Worm (Caenorhabditis elegans) whole organism, late embryonic: ENCODE results near the gene cor-1.

ENCODE experiments used
- C38D4.7 ChIP-seq: fragments of 200-800 bp; sonication (Bioruptor generic); optimal IDR thresholded peaks from 2 replicates; lab custom pipeline; 2018; ENCODE audit warnings: mild to moderate bottlenecking, missing genetic modification characterization, moderate library complexity, missing compliant biosample characterization
- F13H6.1 ChIP-seq: sonication (generic microtip); optimal IDR thresholded peaks from 2 replicates; lab custom pipeline; 2016; ENCODE audit warnings: missing genetic modification characterization, missing compliant biosample characterization
- K02D7.2 ChIP-seq: sonication (generic microtip); optimal IDR thresholded peaks from 2 replicates; lab custom pipeline; 2017; ENCODE audit warnings: mild to moderate bottlenecking, missing genetic modification characterization, missing compliant biosample characterization
- K09A11.1 ChIP-seq: sonication (generic microtip); optimal IDR thresholded peaks from 2 replicates; lab custom pipeline; 2017; ENCODE audit warnings: antibody characterized with exemption, mild to moderate bottlenecking, missing genetic modification characterization, missing compliant biosample characterization; ENCODE audit not compliant: insufficient read depth
- T23F11.4 ChIP-seq: fragments of 200-800 bp; sonication (Bioruptor generic); optimal IDR thresholded peaks from 2 replicates; lab custom pipeline; 2018; ENCODE audit warnings: mild to moderate bottlenecking, missing genetic modification characterization, missing compliant biosample characterization
- Y22D7AL.16 ChIP-seq: sonication (generic microtip); optimal IDR thresholded peaks from 2 replicates; lab custom pipeline; 2016; ENCODE audit warnings: missing genetic modification characterization, missing compliant biosample characterization
- ama-1 ChIP-seq: fragments of 150-350 bp; optimal IDR thresholded peaks from 2 replicates; lab custom pipeline; 2014
- ceh-18 ChIP-seq: sonication (generic microtip); optimal IDR thresholded peaks from 2 replicates; lab custom pipeline; 2016; ENCODE audit warnings: missing genetic modification characterization, missing compliant biosample characterization
- ceh-2 ChIP-seq: sonication (generic microtip); optimal IDR thresholded peaks from 2 replicates; lab custom pipeline; 2016; ENCODE audit warnings: missing genotype, missing genetic modification characterization, missing compliant biosample characterization
- ceh-22 ChIP-seq: sonication (generic microtip); optimal IDR thresholded peaks from 2 replicates; lab custom pipeline; 2017; ENCODE audit warnings: missing biosample characterization, missing genetic modification characterization
- ceh-30 ChIP-seq: fragments of 150-350 bp; optimal IDR thresholded peaks from 2 replicates; lab custom pipeline; 2014; ENCODE audit warnings: missing biosample characterization, missing genetic modification characterization
- ceh-31 ChIP-seq: sonication (generic microtip); optimal IDR thresholded peaks from 2 replicates; lab custom pipeline; 2016; ENCODE audit warnings: missing genetic modification characterization, missing compliant biosample characterization
- ceh-34 ChIP-seq: sonication (generic microtip); optimal IDR thresholded peaks from 2 replicates; lab custom pipeline; 2016; ENCODE audit warnings: mild to moderate bottlenecking, missing genetic modification characterization, missing compliant biosample characterization
- ceh-48 ChIP-seq: sonication (generic microtip); optimal IDR thresholded peaks from 2 replicates; lab custom pipeline; 2016; ENCODE audit warnings: missing genetic modification characterization, inconsistent platforms, missing compliant biosample characterization
- che-1 ChIP-seq: sonication (generic microtip); optimal IDR thresholded peaks from 2 replicates; lab custom pipeline; 2016; ENCODE audit warnings: mild to moderate bottlenecking, missing genetic modification characterization, missing compliant biosample characterization
- dmd-4 ChIP-seq: sonication (generic microtip); optimal IDR thresholded peaks from 2 replicates; lab custom pipeline; 2016; ENCODE audit warnings: borderline replicate concordance, missing genetic modification characterization, missing compliant biosample characterization
- gmeb-2 ChIP-seq: sonication (generic microtip); optimal IDR thresholded peaks from 2 replicates; lab custom pipeline; 2016; ENCODE audit warnings: missing genetic modification characterization, inconsistent platforms, missing compliant biosample characterization
- hlh-13 ChIP-seq: fragments of 200-800 bp; sonication (Bioruptor generic); optimal IDR thresholded peaks from 2 replicates; lab custom pipeline; 2018; ENCODE audit warnings: mild to moderate bottlenecking, missing genetic modification characterization, missing compliant biosample characterization
- hlh-15 ChIP-seq: sonication (generic microtip); optimal IDR thresholded peaks from 2 replicates; lab custom pipeline; 2016; ENCODE audit warnings: missing genetic modification characterization, missing compliant biosample characterization
- hlh-30 ChIP-seq: sonication (generic microtip); optimal IDR thresholded peaks from 2 replicates; lab custom pipeline; 2017; ENCODE audit warnings: antibody characterized with exemption, missing genetic modification characterization, missing compliant biosample characterization; ENCODE audit not compliant: insufficient read depth
- hlh-6 ChIP-seq: sonication (generic microtip); optimal IDR thresholded peaks from 2 replicates; lab custom pipeline; 2016; ENCODE audit warnings: missing genotype, missing genetic modification characterization, missing compliant biosample characterization
- hlh-8 ChIP-seq: sonication (generic microtip); optimal IDR thresholded peaks from 2 replicates; lab custom pipeline; 2016; ENCODE audit warnings: missing genotype, missing genetic modification characterization, missing compliant biosample characterization
- madf-2 ChIP-seq: sonication (generic microtip); optimal IDR thresholded peaks from 2 replicates; lab custom pipeline; 2017; ENCODE audit warnings: missing genetic modification characterization, missing compliant biosample characterization
- mec-3 ChIP-seq: sonication (generic microtip); optimal IDR thresholded peaks from 2 replicates; lab custom pipeline; 2016; ENCODE audit warnings: borderline replicate concordance, missing genetic modification characterization, missing compliant biosample characterization
- nfya-1 ChIP-seq: sonication (generic microtip); optimal IDR thresholded peaks from 2 replicates; lab custom pipeline; 2017; ENCODE audit warnings: missing genetic modification characterization, mild to moderate bottlenecking, missing compliant biosample characterization, antibody characterized with exemption, moderate library complexity
- nhr-11 ChIP-seq: fragments of 150-350 bp; optimal IDR thresholded peaks from 2 replicates; lab custom pipeline; 2014; ENCODE audit warnings: missing biosample characterization, missing genetic modification characterization
- nhr-232 ChIP-seq: sonication (generic microtip); optimal IDR thresholded peaks from 2 replicates; lab custom pipeline; 2016; ENCODE audit warnings: missing genetic modification characterization, missing compliant biosample characterization
- npax-4 ChIP-seq: sonication (generic microtip); optimal IDR thresholded peaks from 2 replicates; lab custom pipeline; 2016; ENCODE audit warnings: missing genetic modification characterization, missing compliant biosample characterization
- pat-9 ChIP-seq: fragments of 200-800 bp; sonication (Bioruptor generic); optimal IDR thresholded peaks from 2 replicates; lab custom pipeline; 2018; ENCODE audit warnings: mild to moderate bottlenecking, missing genetic modification characterization, moderate library complexity, missing compliant biosample characterization
- pax-1 ChIP-seq: fragments of 150-350 bp; optimal IDR thresholded peaks from 2 replicates; lab custom pipeline; 2014; ENCODE audit warnings: missing biosample characterization, missing genetic modification characterization
- pha-2 ChIP-seq: sonication (generic microtip); optimal IDR thresholded peaks from 2 replicates; lab custom pipeline; 2017; ENCODE audit warnings: mild to moderate bottlenecking, missing genetic modification characterization, missing compliant biosample characterization
- ref-2 ChIP-seq: sonication (generic microtip); optimal IDR thresholded peaks from 2 replicates; lab custom pipeline; 2016; ENCODE audit warnings: missing genetic modification characterization, missing compliant biosample characterization
- rnt-1 ChIP-seq: sonication (generic microtip); optimal IDR thresholded peaks from 2 replicates; lab custom pipeline; 2016; ENCODE audit warnings: missing genetic modification characterization, missing compliant biosample characterization
- sox-2 ChIP-seq: fragments of 200-800 bp; sonication (Bioruptor generic); IDR thresholded peaks from 2 replicates; pipeline ENCODE4 v1.3.6; 2022; ENCODE audit warnings: missing genetic modification reagents, missing genetic modification characterization, missing compliant biosample characterization
- sox-4 ChIP-seq: sonication (generic microtip); optimal IDR thresholded peaks from 2 replicates; lab custom pipeline; 2017; ENCODE audit warnings: mild to moderate bottlenecking, missing genetic modification characterization, inconsistent platforms, missing compliant biosample characterization
- syd-9 ChIP-seq: sonication (generic microtip); optimal IDR thresholded peaks from 2 replicates; lab custom pipeline; 2016; ENCODE audit warnings: mild to moderate bottlenecking, missing genetic modification characterization, moderate library complexity, missing compliant biosample characterization
- tbx-2 ChIP-seq: sonication (generic microtip); optimal IDR thresholded peaks from 2 replicates; lab custom pipeline; 2016; ENCODE audit warnings: missing genetic modification characterization, missing compliant biosample characterization
- tbx-7 ChIP-seq: sonication (generic microtip); optimal IDR thresholded peaks from 2 replicates; lab custom pipeline; 2016; ENCODE audit warnings: missing genotype, missing genetic modification characterization, missing compliant biosample characterization
- ttx-3 ChIP-seq: sonication (generic microtip); optimal IDR thresholded peaks from 2 replicates; lab custom pipeline; 2016; ENCODE audit warnings: missing genetic modification reagents, missing genetic modification characterization, missing compliant biosample characterization
- unc-42 ChIP-seq: sonication (generic microtip); optimal IDR thresholded peaks from 2 replicates; lab custom pipeline; 2016; ENCODE audit warnings: missing genotype, missing genetic modification characterization, missing compliant biosample characterization
- unc-55 ChIP-seq: sonication (generic microtip); optimal IDR thresholded peaks from 2 replicates; lab custom pipeline; 2017; ENCODE audit warnings: missing biosample characterization, missing genetic modification reagents, missing genetic modification characterization
- unc-86 ChIP-seq: sonication (generic microtip); optimal IDR thresholded peaks from 2 replicates; lab custom pipeline; 2016; ENCODE audit warnings: missing genetic modification characterization, missing compliant biosample characterization
- zip-5 ChIP-seq: sonication (generic microtip); optimal IDR thresholded peaks from 2 replicates; lab custom pipeline; 2016; ENCODE audit warnings: missing genetic modification characterization, missing compliant biosample characterization

The cor-1 gene

DNA sequence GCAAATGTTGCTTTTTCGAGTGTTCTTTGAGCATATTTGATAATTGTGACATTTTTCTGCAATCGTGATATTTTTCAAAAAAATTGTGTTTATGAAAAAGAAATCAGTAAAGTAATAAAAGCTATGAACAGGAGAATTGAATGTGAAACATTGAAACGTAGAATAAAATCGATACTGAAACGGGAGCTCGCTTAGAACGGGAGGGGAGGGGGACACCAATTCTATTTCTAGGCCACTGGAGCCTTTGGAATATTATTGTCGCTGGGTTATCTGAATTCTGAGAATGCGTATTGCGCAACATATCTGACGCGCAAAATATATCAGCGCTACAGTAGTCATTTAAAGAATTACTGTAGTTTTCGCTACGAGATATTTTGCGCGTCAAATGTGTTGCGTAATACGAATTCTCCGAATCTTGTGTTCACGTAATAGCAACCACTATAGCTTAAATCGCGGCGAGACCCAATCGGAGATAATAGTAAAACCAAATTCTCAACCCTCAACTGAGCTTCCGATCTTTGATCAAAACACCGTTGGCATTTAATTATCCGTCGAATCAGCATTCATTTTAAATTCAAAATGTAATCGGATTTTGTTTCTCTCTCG is 36.9 kb upstream of the cor-1 start, which contains the start of the genes blos-1 and best-18:
Gene blos-1 (minus strand): TSS at position 58 of the 606 bp plus-strand sequence.
Gene best-18 (plus strand): TSS at position 508 of the 606 bp plus-strand sequence.
- TF ChIP-seq ceh-48 (tag; lab: Kevin White, UChicago) = peak; percentile 64
- TF ChIP-seq pha-2 (tag; lab: Kevin White, UChicago) = no peak
- TF ChIP-seq madf-2 = no peak
- TF ChIP-seq C38D4.7 (GFP tag; lab: Kevin White, UChicago) = no peak

ce11 chrIII:10214540-10214979 is 34.4 kb upstream of the cor-1 start:
- TF ChIP-seq rnt-1 (tag; lab: Kevin White, UChicago) (no peak), ama-1 (peak; percentile 2), madf-2 (no peak)

ce11 chrIII:10215882-10216281 is 33.0 kb upstream of the cor-1 start:
- TF ChIP-seq ceh-31 (tag; lab: Kevin White, UChicago) = no peak
- no peak for TF ChIP-seq K02D7.2 (tag; lab: Kevin White, UChicago)
- no peak for TF ChIP-seq unc-55 (GFP tag; lab: Kevin White, UChicago)
- TF ChIP-seq mec-3 (tag; lab: Kevin White, UChicago) = no peak
- no peak for TF ChIP-seq ceh-18 (tag; lab: Kevin White, UChicago)
- no peak for TF ChIP-seq C38D4.7 (GFP tag; lab: Kevin White, UChicago)
- no peak for TF ChIP-seq hlh-15 (tag; lab: Kevin White, UChicago)
- TF ChIP-seq sox-4 (tag; lab: Kevin White, UChicago) = no peak
- TF ChIP-seq pax-1 (tag; lab: Kevin White, UChicago) = no peak
- TF ChIP-seq nhr-11 (tag; lab: Kevin White, UChicago) = no peak
- TF ChIP-seq ceh-22 (tag; lab: Kevin White, UChicago) = no peak
- no peak for TF ChIP-seq tbx-7

ce11 chrIII:10216585-10217278 is 32.2 kb upstream of the cor-1 start, which contains the start of gene cts-1:
Gene cts-1, minus strand, starts transcription at chrIII:10216635.
- TF ChIP-seq che-1 (tag; lab: Kevin White, UChicago) (no peak), K02D7.2 (tag; lab: Kevin White, UChicago) (no peak), npax-4 (no peak), unc-86 (no peak), gmeb-2 (tag; lab: Kevin White, UChicago) (no peak), unc-42 (tag; lab: Kevin White, UChicago) (no peak), F13H6.1 (tag; lab: Kevin White, UChicago) (peak; percentile 21), pax-1 (tag; lab: Kevin White, UChicago) (no peak), ceh-31 (tag; lab: Kevin White, UChicago) (no peak), ceh-30 (no peak), hlh-30 (tag; lab: Kevin White, UChicago) (peak; percentile 3), sox-2 (GFP tag; lab: Robert Waterston, UW) (no peak), zip-5 (tag; lab: Kevin White, UChicago) (no peak), nfya-1 (tag; lab: Kevin White, UChicago) (peak; percentile 60), hlh-13 (GFP tag; lab: Kevin White, UChicago) (no peak), ama-1 (no peak), dmd-4 (tag; lab: Kevin White, UChicago) (no peak), unc-55 (GFP tag; lab: Kevin White, UChicago) (peak; percentile 10), tbx-2 (tag; lab: Kevin White, UChicago) (peak; percentile 74), ref-2 (tag; lab: Kevin White, UChicago) (no peak), hlh-15 (tag; lab: Kevin White, UChicago) (no peak), C38D4.7 (GFP tag; lab: Kevin White, UChicago) (no peak), ceh-48 (tag; lab: Kevin White, UChicago) (no peak), K09A11.1 (tag; lab: Kevin White, UChicago) (no peak), nhr-11 (tag; lab: Kevin White, UChicago) (no peak), ttx-3 (tag; lab: Kevin White, UChicago) (no peak), madf-2 (no peak), tbx-7 (no peak), hlh-6 (tag; lab: Kevin White, UChicago) (no peak), ceh-34 (tag; lab: Kevin White, UChicago) (no peak), syd-9 (no peak), hlh-8 (no peak), T23F11.4 (GFP tag; lab: Kevin White, UChicago) (no peak), ceh-2 (tag; lab: Kevin White, UChicago) (no peak), pat-9 (tag; lab: Kevin White, UChicago) (no peak), Y22D7AL.16 (tag; lab: Kevin White, UChicago) (no peak), nhr-232 (tag; lab: Kevin White, UChicago) (no peak)
